Worm (Caenorhabditis elegans): ENCODE measurements around the gene clec-33.

The clec-33 gene

ce11 chrV:16869740-16870139 is at the start of gene clec-33:
Gene clec-33 (minus strand): TSS chrV:16869840.
- no peak for TF ChIP-seq unc-98 (GFP tag; IDR thresholded peaks at IDR 0.05)
- TF ChIP-seq skn-1 (tag; optimal IDR thresholded peaks at IDR 0.05) = no peak
- TF ChIP-seq tbx-2 (tag; optimal IDR thresholded peaks at IDR 0.05) = no peak

DNA sequence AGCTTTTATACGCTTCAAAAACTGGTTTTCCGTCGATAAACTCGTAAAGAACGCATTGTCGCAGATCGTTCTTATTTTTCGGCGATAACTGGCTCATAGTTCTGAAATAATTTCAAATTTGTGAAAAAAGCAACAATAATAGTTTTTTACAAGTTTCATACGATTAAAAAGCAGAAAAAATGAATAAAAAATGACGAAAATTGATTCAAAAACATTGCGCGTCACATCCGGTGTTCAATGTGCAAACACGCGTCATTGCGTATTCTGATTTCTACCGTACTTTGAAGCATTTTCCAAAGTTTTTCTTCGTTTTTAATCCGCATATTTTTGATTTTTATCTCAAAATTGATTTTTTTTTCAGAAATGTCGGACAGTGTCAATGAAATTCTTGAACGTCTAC is 48.7 kb upstream of the clec-33 start, which contains the start of the genes fbxa-206 and Y102A5C.2:
Gene fbxa-206, minus strand, starts transcription at position 101 of the 400 bp plus-strand sequence.
Gene Y102A5C.2, plus strand, starts transcription at position 354 of the 400 bp plus-strand sequence.
- TF ChIP-seq sup-37 (GFP tag; optimal IDR thresholded peaks at IDR 0.05) = no peak
- TF ChIP-seq egl-27 (tag; optimal IDR thresholded peaks at IDR 0.05) = no peak
- TF ChIP-seq swsn-7 (tag; optimal IDR thresholded peaks at IDR 0.05) = no peak
- no peak for TF ChIP-seq nhr-71 (tag; optimal IDR thresholded peaks at IDR 0.05)
- no peak for TF ChIP-seq vab-15 (tag; optimal IDR thresholded peaks at IDR 0.05)
- no peak for TF ChIP-seq nhr-237 (tag; optimal IDR thresholded peaks at IDR 0.05)
- TF ChIP-seq nhr-12 (tag; optimal IDR thresholded peaks at IDR 0.05) = no peak
- TF ChIP-seq efl-1 (optimal IDR thresholded peaks at IDR 0.05) = no peak
- no peak for TF ChIP-seq efl-1 (GFP tag; optimal IDR thresholded peaks at IDR 0.05 in 1 of 2)
- no peak for TF ChIP-seq lin-15B (tag; optimal IDR thresholded peaks at IDR 0.05)
- TF ChIP-seq ets-5 (GFP tag; IDR thresholded peaks at IDR 0.05) = no peak
- TF ChIP-seq ces-1 (GFP tag; optimal IDR thresholded peaks at IDR 0.05) = no peak
- no peak for TF ChIP-seq zip-4 (GFP tag; optimal IDR thresholded peaks at IDR 0.05)
- no peak for TF ChIP-seq skn-1 (tag; optimal IDR thresholded peaks at IDR 0.05)
- TF ChIP-seq tbx-2 (tag; optimal IDR thresholded peaks at IDR 0.05) = no peak
- no peak for TF ChIP-seq tlp-1 (tag; optimal IDR thresholded peaks at IDR 0.05)
- TF ChIP-seq sox-4 (tag; optimal IDR thresholded peaks at IDR 0.05) = no peak

ce11 chrV:16916079-16916478 is 46.4 kb upstream of the clec-33 start, which contains the start of gene F09C6.10:
Gene F09C6.10 (minus strand): TSS chrV:16916179.
- TF ChIP-seq C16A3.4 (tag; optimal IDR thresholded peaks at IDR 0.05) (no peak), nhr-19 (GFP tag; conservative IDR thresholded peaks at IDR 0.05) (no peak), isw-1 (GFP tag; IDR thresholded peaks at IDR 0.05) (no peak), ets-5 (GFP tag; IDR thresholded peaks at IDR 0.05) (no peak), tlp-1 (tag; optimal IDR thresholded peaks at IDR 0.05) (no peak), lin-14 (GFP tag; optimal IDR thresholded peaks at IDR 0.05) (no peak)

ce11 chrV:16911934-16912333 is 42.3 kb upstream of the clec-33 start, which contains the start of gene nhr-116:
Gene nhr-116 (plus strand): TSS chrV:16912234.
- TF ChIP-seq unc-86 (tag; optimal IDR thresholded peaks at IDR 0.05) (no peak), nhr-47 (tag; optimal IDR thresholded peaks at IDR 0.05) (no peak), nhr-71 (tag; optimal IDR thresholded peaks at IDR 0.05) (no peak), jun-1 (tag; optimal IDR thresholded peaks at IDR 0.05) (no peak), xbp-1 (tag; optimal IDR thresholded peaks at IDR 0.05) (no peak), zip-4 (GFP tag; optimal IDR thresholded peaks at IDR 0.05) (no peak), pax-3 (tag; optimal IDR thresholded peaks at IDR 0.05) (no peak), lin-15B (tag; optimal IDR thresholded peaks at IDR 0.05) (no peak)

DNA sequence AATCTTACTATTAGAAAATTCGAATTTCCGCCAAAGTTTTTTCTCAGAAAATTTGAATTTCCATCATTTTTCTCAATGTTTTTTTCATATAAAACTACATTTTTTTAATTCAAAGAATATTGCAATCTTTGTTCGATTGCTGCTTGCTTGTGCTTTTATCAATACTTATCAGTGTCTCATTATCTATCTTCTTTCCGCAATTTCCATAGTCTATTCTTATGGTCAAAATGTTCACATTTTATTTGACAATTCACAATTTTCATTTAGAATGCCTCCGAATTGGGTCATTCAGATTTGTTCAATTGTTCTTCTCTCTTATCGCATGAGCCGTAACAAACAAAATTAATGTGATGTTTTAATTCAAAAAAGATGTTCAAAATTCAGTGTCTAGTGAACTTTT is 41.7 kb upstream of the clec-33 start:
- TF ChIP-seq dpl-1 (GFP tag; optimal IDR thresholded peaks at IDR 0.05) (no peak), nhr-20 (tag; optimal IDR thresholded peaks at IDR 0.05) (no peak), snu-23 (GFP tag; optimal IDR thresholded peaks at IDR 0.05) (no peak)

DNA sequence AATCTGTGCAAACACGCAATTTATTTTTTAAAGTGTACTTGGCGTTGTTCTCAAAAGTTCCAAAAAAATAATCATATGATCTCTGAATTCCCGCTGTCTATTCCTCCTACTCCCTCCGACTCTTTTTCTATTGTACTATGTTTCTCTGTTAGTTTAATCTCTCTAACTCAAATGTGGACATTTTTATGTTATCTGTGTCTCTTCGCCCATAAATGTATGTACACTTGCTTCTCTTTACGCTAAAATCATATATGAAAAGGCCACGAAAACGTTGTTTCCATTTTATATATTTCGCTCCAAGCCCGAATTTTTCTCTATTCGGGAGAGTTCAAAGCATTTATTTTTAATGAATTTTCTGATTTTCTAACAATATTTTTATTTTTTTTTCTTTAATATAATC is 41.2 kb upstream of the clec-33 start:
- TF ChIP-seq lin-13 (GFP tag; optimal IDR thresholded peaks at IDR 0.05) = no peak
- peak; percentile 3 for TF ChIP-seq fkh-8 (tag; optimal IDR thresholded peaks at IDR 0.05)
- peak in 1 of 2 experiments; percentile 48 for TF ChIP-seq lin-35 (GFP tag; optimal IDR thresholded peaks at IDR 0.05)
- TF ChIP-seq hpl-2 (GFP tag; optimal IDR thresholded peaks at IDR 0.05) = no peak
- no peak for TF ChIP-seq efl-1 (optimal IDR thresholded peaks at IDR 0.05)
- no peak for TF ChIP-seq efl-1 (GFP tag; optimal IDR thresholded peaks at IDR 0.05 in 1 of 2)
- peak; percentile 19 for TF ChIP-seq mep-1 (tag; optimal IDR thresholded peaks at IDR 0.05)
- peak; percentile 8 for TF ChIP-seq nhr-20 (tag; optimal IDR thresholded peaks at IDR 0.05)
- TF ChIP-seq elt-2 (tag; optimal IDR thresholded peaks at IDR 0.05) = peak; percentile 56
- peak; percentile 18 for TF ChIP-seq skn-1 (tag; optimal IDR thresholded peaks at IDR 0.05)
- no peak for TF ChIP-seq pax-3 (tag; optimal IDR thresholded peaks at IDR 0.05)
- TF ChIP-seq fkh-4 (tag; optimal IDR thresholded peaks at IDR 0.05; ENCODE audit: borderline replicate concordance) = no peak
- peak; percentile 55 for TF ChIP-seq lin-14 (GFP tag; optimal IDR thresholded peaks at IDR 0.05)
- no peak for TF ChIP-seq jun-1 (tag; optimal IDR thresholded peaks at IDR 0.05)
